Worm (Caenorhabditis elegans) whole organism, late embryonic: ENCODE results near the gene C18E9.8.

Source experiments
- C38D4.7 ChIP-seq: fragments of 200-800 bp; sonication (Bioruptor generic); optimal IDR thresholded peaks from 2 replicates; lab custom pipeline; 2018; ENCODE audit warnings: mild to moderate bottlenecking, missing genetic modification characterization, moderate library complexity, missing compliant biosample characterization
- ahr-1 ChIP-seq: sonication (generic microtip); optimal IDR thresholded peaks from 2 replicates; lab custom pipeline; 2016; ENCODE audit warnings: missing genetic modification characterization, missing compliant biosample characterization
- ceh-14 ChIP-seq: sonication (generic microtip); optimal IDR thresholded peaks from 2 replicates; lab custom pipeline; 2016; ENCODE audit warnings: missing genotype, missing genetic modification characterization, missing compliant biosample characterization
- ceh-18 ChIP-seq: sonication (generic microtip); optimal IDR thresholded peaks from 2 replicates; lab custom pipeline; 2016; ENCODE audit warnings: missing genetic modification characterization, missing compliant biosample characterization
- ceh-2 ChIP-seq: sonication (generic microtip); optimal IDR thresholded peaks from 2 replicates; lab custom pipeline; 2016; ENCODE audit warnings: missing genotype, missing genetic modification characterization, missing compliant biosample characterization
- ceh-31 ChIP-seq: sonication (generic microtip); optimal IDR thresholded peaks from 2 replicates; lab custom pipeline; 2016; ENCODE audit warnings: missing genetic modification characterization, missing compliant biosample characterization
- ceh-34 ChIP-seq: sonication (generic microtip); optimal IDR thresholded peaks from 2 replicates; lab custom pipeline; 2016; ENCODE audit warnings: mild to moderate bottlenecking, missing genetic modification characterization, missing compliant biosample characterization
- ceh-45 ChIP-seq: fragments of 200-800 bp; sonication (Bioruptor generic); IDR thresholded peaks from 2 replicates; pipeline ENCODE4 v1.3.6; 2022; ENCODE audit warnings: missing genetic modification reagents, missing genetic modification characterization, missing compliant biosample characterization
- ceh-48 ChIP-seq: sonication (generic microtip); optimal IDR thresholded peaks from 2 replicates; lab custom pipeline; 2016; ENCODE audit warnings: missing genetic modification characterization, inconsistent platforms, missing compliant biosample characterization
- ceh-9 ChIP-seq: sonication (generic microtip); optimal IDR thresholded peaks from 2 replicates; lab custom pipeline; 2016; ENCODE audit warnings: mild to moderate bottlenecking, missing genetic modification characterization, inconsistent platforms, missing compliant biosample characterization
- dve-1 ChIP-seq: sonication (generic microtip); optimal IDR thresholded peaks from 2 replicates; lab custom pipeline; 2017; ENCODE audit warnings: antibody characterized with exemption, mild to moderate bottlenecking, missing genetic modification characterization, missing compliant biosample characterization
- eyg-1 ChIP-seq: sonication (generic microtip); optimal IDR thresholded peaks from 2 replicates; lab custom pipeline; 2016; ENCODE audit warnings: missing genotype, missing genetic modification characterization, missing compliant biosample characterization
- gmeb-2 ChIP-seq: sonication (generic microtip); optimal IDR thresholded peaks from 2 replicates; lab custom pipeline; 2016; ENCODE audit warnings: missing genetic modification characterization, inconsistent platforms, missing compliant biosample characterization
- hlh-13 ChIP-seq: fragments of 200-800 bp; sonication (Bioruptor generic); optimal IDR thresholded peaks from 2 replicates; lab custom pipeline; 2018; ENCODE audit warnings: mild to moderate bottlenecking, missing genetic modification characterization, missing compliant biosample characterization
- hlh-30 ChIP-seq: sonication (generic microtip); optimal IDR thresholded peaks from 2 replicates; lab custom pipeline; 2017; ENCODE audit warnings: antibody characterized with exemption, missing genetic modification characterization, missing compliant biosample characterization; ENCODE audit not compliant: insufficient read depth
- hlh-6 ChIP-seq: sonication (generic microtip); optimal IDR thresholded peaks from 2 replicates; lab custom pipeline; 2016; ENCODE audit warnings: missing genotype, missing genetic modification characterization, missing compliant biosample characterization
- nhr-232 ChIP-seq: sonication (generic microtip); optimal IDR thresholded peaks from 2 replicates; lab custom pipeline; 2016; ENCODE audit warnings: missing genetic modification characterization, missing compliant biosample characterization
- npax-4 ChIP-seq: sonication (generic microtip); optimal IDR thresholded peaks from 2 replicates; lab custom pipeline; 2016; ENCODE audit warnings: missing genetic modification characterization, missing compliant biosample characterization
- odd-2 ChIP-seq: sonication (generic microtip); optimal IDR thresholded peaks from 2 replicates; lab custom pipeline; 2017; ENCODE audit warnings: antibody characterized with exemption, mild to moderate bottlenecking, missing genetic modification characterization, missing compliant biosample characterization
- pag-3 ChIP-seq: sonication (generic microtip); optimal IDR thresholded peaks from 2 replicates; lab custom pipeline; 2016; ENCODE audit warnings: missing compliant biosample characterization, missing genetic modification characterization, borderline replicate concordance
- pat-9 ChIP-seq: fragments of 200-800 bp; sonication (Bioruptor generic); optimal IDR thresholded peaks from 2 replicates; lab custom pipeline; 2018; ENCODE audit warnings: mild to moderate bottlenecking, missing genetic modification characterization, moderate library complexity, missing compliant biosample characterization
- pha-2 ChIP-seq: sonication (generic microtip); optimal IDR thresholded peaks from 2 replicates; lab custom pipeline; 2017; ENCODE audit warnings: mild to moderate bottlenecking, missing genetic modification characterization, missing compliant biosample characterization
- pha-4 ChIP-seq: fragments of 150-350 bp; optimal IDR thresholded peaks from 2 replicates; lab custom pipeline; 2018; ENCODE audit warnings: missing biosample characterization, missing genetic modification reagents, missing genetic modification characterization
- pros-1 ChIP-seq: fragments of 150-350 bp; optimal IDR thresholded peaks from 2 replicates; lab custom pipeline; 2014; ENCODE audit warnings: missing biosample characterization, missing genetic modification reagents, missing genetic modification characterization
- sdc-2 ChIP-seq: sonication (generic microtip); optimal IDR thresholded peaks from 2 replicates; lab custom pipeline; 2016; ENCODE audit warnings: missing genotype, missing genetic modification characterization, missing compliant biosample characterization
- sox-4 ChIP-seq: sonication (generic microtip); optimal IDR thresholded peaks from 2 replicates; lab custom pipeline; 2017; ENCODE audit warnings: mild to moderate bottlenecking, missing genetic modification characterization, inconsistent platforms, missing compliant biosample characterization
- tbx-2 ChIP-seq: sonication (generic microtip); optimal IDR thresholded peaks from 2 replicates; lab custom pipeline; 2016; ENCODE audit warnings: missing genetic modification characterization, missing compliant biosample characterization
- tbx-7 ChIP-seq: sonication (generic microtip); optimal IDR thresholded peaks from 2 replicates; lab custom pipeline; 2016; ENCODE audit warnings: missing genotype, missing genetic modification characterization, missing compliant biosample characterization
- ttx-3 ChIP-seq: sonication (generic microtip); optimal IDR thresholded peaks from 2 replicates; lab custom pipeline; 2016; ENCODE audit warnings: missing genetic modification reagents, missing genetic modification characterization, missing compliant biosample characterization
- unc-42 ChIP-seq: sonication (generic microtip); optimal IDR thresholded peaks from 2 replicates; lab custom pipeline; 2016; ENCODE audit warnings: missing genotype, missing genetic modification characterization, missing compliant biosample characterization
- unc-55 ChIP-seq: sonication (generic microtip); optimal IDR thresholded peaks from 2 replicates; lab custom pipeline; 2017; ENCODE audit warnings: missing biosample characterization, missing genetic modification reagents, missing genetic modification characterization
- unc-86 ChIP-seq: sonication (generic microtip); optimal IDR thresholded peaks from 2 replicates; lab custom pipeline; 2016; ENCODE audit warnings: missing genetic modification characterization, missing compliant biosample characterization
- zip-5 ChIP-seq: sonication (generic microtip); optimal IDR thresholded peaks from 2 replicates; lab custom pipeline; 2016; ENCODE audit warnings: missing genetic modification characterization, missing compliant biosample characterization
- ztf-16 ChIP-seq: sonication (generic microtip); optimal IDR thresholded peaks from 2 replicates; lab custom pipeline; 2017; ENCODE audit warnings: missing genetic modification characterization, missing compliant biosample characterization

C18E9.8 gene

ce11 chrII:8953703-8954102, 34.2 kb downstream of the C18E9.8 start:
- TF ChIP-seq unc-55 (no peak), ceh-34 (tag; lab: Kevin White, UChicago) (no peak), tbx-2 (tag; lab: Kevin White, UChicago) (no peak), hlh-30 (tag; lab: Kevin White, UChicago) (no peak), unc-42 (tag; lab: Kevin White, UChicago) (no peak), C38D4.7 (no peak), zip-5 (no peak)

- TF ChIP-seq pat-9 (tag; lab: Kevin White, UChicago) (no peak), pha-2 (tag; lab: Kevin White, UChicago) (no peak), ceh-31 (peak; percentile 43), ceh-14 (tag; lab: Kevin White, UChicago) (peak; percentile 27), pag-3 (tag; lab: Kevin White, UChicago) (no peak)
Observed at ce11 chrII:8951270-8951669, 36.6 kb downstream of the C18E9.8 start.

ce11 chrII:8948640-8949039, 39.2 kb downstream of the C18E9.8 start:
- TF ChIP-seq ceh-45 (GFP tag; lab: Robert Waterston, UW) (no peak), unc-42 (tag; lab: Kevin White, UChicago) (peak; percentile 54), gmeb-2 (no peak), sox-4 (tag; lab: Kevin White, UChicago) (no peak)

- TF ChIP-seq npax-4 (tag; lab: Kevin White, UChicago) (no peak), ceh-48 (tag; lab: Kevin White, UChicago) (no peak), ceh-18 (tag; lab: Kevin White, UChicago) (no peak), nhr-232 (tag; lab: Kevin White, UChicago) (no peak), ttx-3 (tag; lab: Kevin White, UChicago) (no peak), pha-4 (no peak), odd-2 (no peak), hlh-6 (no peak), eyg-1 (tag; lab: Kevin White, UChicago) (no peak), ceh-9 (no peak), unc-86 (tag; lab: Kevin White, UChicago) (no peak), ceh-2 (no peak), gmeb-2 (no peak), pros-1 (tag; lab: Kevin White, UChicago) (no peak), zip-5 (no peak), hlh-13 (GFP tag; lab: Kevin White, UChicago) (no peak), tbx-7 (tag; lab: Kevin White, UChicago) (no peak), ceh-34 (tag; lab: Kevin White, UChicago) (no peak), ztf-16 (tag; lab: Kevin White, UChicago) (no peak)
Observed at ce11 chrII:8947391-8947790, 40.5 kb downstream of the C18E9.8 start, which contains the start of gene cutl-15. Gene cutl-15 (minus strand): TSS chrII:8947688.

ce11 chrII:8945167-8945566, 42.7 kb downstream of the C18E9.8 start:
- TF ChIP-seq unc-42 (tag; lab: Kevin White, UChicago) = peak; percentile 82
- TF ChIP-seq hlh-13 (GFP tag; lab: Kevin White, UChicago) = no peak

ce11 chrII:8940362-8940940, 47.4 kb downstream of the C18E9.8 start, which contains the start of the genes set-17 and T21B10.4:
Gene set-17 (minus strand): TSS chrII:8940488.
Gene T21B10.4 (plus strand): TSS chrII:8940894.
- TF ChIP-seq ceh-45 (GFP tag; lab: Robert Waterston, UW) (no peak), hlh-13 (GFP tag; lab: Kevin White, UChicago) (no peak), ahr-1 (no peak), pha-4 (no peak), dve-1 (tag; lab: Kevin White, UChicago) (no peak), pat-9 (tag; lab: Kevin White, UChicago) (no peak), sdc-2 (tag; lab: Kevin White, UChicago) (no peak)
